Fruit fly (Drosophila melanogaster) S2 (cell line): ENCODE results near the gene CG10651.

Experiments used
- CG8478 ChIP-seq: fragments of >200 bp; optimal IDR thresholded peaks from 2 replicates; lab custom pipeline; 2018
- CTCF ChIP-seq, 2 experiments: fragments of >200 bp; optimal IDR thresholded peaks; 2 replicates each; lab custom pipeline; 2018

- TF ChIP-seq CG8478 (lab: Kevin White, UChicago): no peak
- TF ChIP-seq CTCF (optimal IDR thresholded peaks at IDR 0.05; lab: Kevin White, UChicago): no peak
These were observed 37.6 kb downstream of the CG10651 start, which contains the start of the genes mRpS18B and Kua for dm6 chr2L:20097105-20097631.
